Worm (Caenorhabditis elegans) whole organism, mixed stage, embryonic: Measurements from ENCODE around the gene crh-1.

Source experiments
- bed-3 ChIP-seq: fragments of 200-800 bp; sonication (Bioruptor generic); optimal IDR thresholded peaks from 3 replicates; lab custom pipeline; 2018; ENCODE audit warnings: mild to moderate bottlenecking, missing genetic modification characterization, moderate library complexity, missing compliant biosample characterization
- blmp-1 ChIP-seq: fragments of 150-350 bp; optimal IDR thresholded peaks from 2 replicates; lab custom pipeline; 2014; ENCODE audit warnings: missing biosample characterization, missing genetic modification characterization
- ceh-39 ChIP-seq: fragments of 150-350 bp; optimal IDR thresholded peaks from 2 replicates; lab custom pipeline; 2014; ENCODE audit warnings: missing biosample characterization, missing genetic modification characterization
- ceh-43 ChIP-seq: fragments of 200-800 bp; sonication (Bioruptor generic); optimal IDR thresholded peaks from 2 replicates; lab custom pipeline; 2018; ENCODE audit warnings: mild to moderate bottlenecking, missing genetic modification characterization, moderate library complexity, missing compliant biosample characterization
- ces-1 ChIP-seq: fragments of 150-350 bp; optimal IDR thresholded peaks from 2 replicates; lab custom pipeline; 2014; ENCODE audit warnings: missing biosample characterization, missing genetic modification reagents, missing genetic modification characterization
- cnd-1 ChIP-seq: fragments of 200-800 bp; sonication (Bioruptor generic); optimal IDR thresholded peaks from 2 replicates; lab custom pipeline; 2018; ENCODE audit warnings: mild to moderate bottlenecking, missing genetic modification characterization, missing compliant biosample characterization
- drap-1 ChIP-seq: fragments of 200-800 bp; sonication (Bioruptor generic); optimal IDR thresholded peaks from 3 replicates; lab custom pipeline; 2018; ENCODE audit warnings: mild to moderate bottlenecking, missing genetic modification characterization, missing compliant biosample characterization
- elt-1 ChIP-seq: sonication (generic microtip); optimal IDR thresholded peaks from 2 replicates; lab custom pipeline; 2017; ENCODE audit warnings: missing genetic modification characterization, mild to moderate bottlenecking, missing compliant biosample characterization, antibody characterized with exemption, moderate library complexity, borderline replicate concordance; ENCODE audit not compliant: insufficient read depth
- elt-3 ChIP-seq: fragments of 150-350 bp; optimal IDR thresholded peaks from 2 replicates; lab custom pipeline; 2014; ENCODE audit warnings: missing biosample characterization, missing genetic modification characterization
- flh-1 ChIP-seq: fragments of 200-800 bp; sonication (Bioruptor generic); optimal IDR thresholded peaks from 2 replicates; lab custom pipeline; 2018; ENCODE audit warnings: mild to moderate bottlenecking, missing genetic modification characterization, moderate library complexity, missing compliant biosample characterization
- ham-2 ChIP-seq: fragments of 200-800 bp; sonication (Bioruptor generic); optimal IDR thresholded peaks from 2 replicates; lab custom pipeline; 2018; ENCODE audit warnings: mild to moderate bottlenecking, missing genetic modification characterization, missing compliant biosample characterization
- hlh-1 ChIP-seq: fragments of 150-350 bp; optimal IDR thresholded peaks from 2 replicates; lab custom pipeline; 2014; ENCODE audit warnings: missing biosample characterization, missing genetic modification reagents, missing genetic modification characterization
- lin-13 ChIP-seq: fragments of 150-350 bp; optimal IDR thresholded peaks from 2 replicates; lab custom pipeline; 2014; ENCODE audit warnings: missing biosample characterization, missing genetic modification characterization
- lsy-2 ChIP-seq: fragments of 150-350 bp; optimal IDR thresholded peaks from 2 replicates; lab custom pipeline; 2014; ENCODE audit warnings: missing biosample characterization, missing genetic modification characterization
- mab-5 ChIP-seq: fragments of 150-350 bp; optimal IDR thresholded peaks from 2 replicates; lab custom pipeline; 2014; ENCODE audit warnings: missing biosample characterization, missing genetic modification characterization
- mep-1 ChIP-seq: fragments of 150-350 bp; optimal IDR thresholded peaks from 2 replicates; lab custom pipeline; 2017; ENCODE audit warnings: missing biosample characterization, missing genetic modification reagents, missing genetic modification characterization, inconsistent platforms
- mls-2 ChIP-seq: sonication (generic microtip); optimal IDR thresholded peaks from 2 replicates; lab custom pipeline; 2016; ENCODE audit warnings: mild to moderate bottlenecking, missing genetic modification characterization, moderate library complexity, missing compliant biosample characterization
- nhr-12 ChIP-seq: fragments of 150-350 bp; optimal IDR thresholded peaks from 2 replicates; lab custom pipeline; 2014; ENCODE audit warnings: missing biosample characterization, missing genetic modification characterization
- nhr-2 ChIP-seq: fragments of 150-350 bp; optimal IDR thresholded peaks from 2 replicates; lab custom pipeline; 2014; ENCODE audit warnings: missing biosample characterization, missing genetic modification characterization
- nhr-237 ChIP-seq: fragments of 150-350 bp; optimal IDR thresholded peaks from 2 replicates; lab custom pipeline; 2014; ENCODE audit warnings: missing biosample characterization, missing genetic modification characterization
- nhr-28 ChIP-seq: fragments of 150-350 bp; optimal IDR thresholded peaks from 2 replicates; lab custom pipeline; 2014; ENCODE audit warnings: missing biosample characterization, missing genetic modification characterization
- nhr-76 ChIP-seq: sonication (generic microtip); optimal IDR thresholded peaks from 2 replicates; lab custom pipeline; 2017; ENCODE audit warnings: missing biosample characterization, missing genetic modification characterization
- sem-2 ChIP-seq: fragments of 200-800 bp; sonication (Bioruptor generic); optimal IDR thresholded peaks from 2 replicates; lab custom pipeline; 2018; ENCODE audit warnings: mild to moderate bottlenecking, missing genetic modification characterization, missing compliant biosample characterization
- snpc-4 ChIP-seq: fragments of 150-350 bp; optimal IDR thresholded peaks from 2 replicates; lab custom pipeline; 2014; ENCODE audit warnings: missing biosample characterization, missing genetic modification characterization
- sptf-1 ChIP-seq: sonication (generic microtip); optimal IDR thresholded peaks from 2 replicates; lab custom pipeline; 2017; ENCODE audit warnings: mild to moderate bottlenecking, missing genetic modification characterization, moderate library complexity, missing compliant biosample characterization
- tbx-8 ChIP-seq: fragments of 200-800 bp; sonication (Bioruptor generic); optimal IDR thresholded peaks from 2 replicates; lab custom pipeline; 2018; ENCODE audit warnings: mild to moderate bottlenecking, missing genetic modification characterization, moderate library complexity, missing compliant biosample characterization
- unc-120 ChIP-seq: sonication (generic microtip); optimal IDR thresholded peaks from 2 replicates; lab custom pipeline; 2017; ENCODE audit warnings: missing genetic modification characterization, missing compliant biosample characterization; ENCODE audit not compliant: poor library complexity, severe bottlenecking
- unc-39 ChIP-seq: fragments of 150-350 bp; optimal IDR thresholded peaks from 2 replicates; lab custom pipeline; 2014; ENCODE audit warnings: missing biosample characterization, missing genetic modification characterization
- unc-62 ChIP-seq: fragments of 150-350 bp; optimal IDR thresholded peaks from 2 replicates; lab custom pipeline; 2014; ENCODE audit warnings: missing biosample characterization, missing genetic modification reagents, missing genetic modification characterization
- zip-8 ChIP-seq: fragments of 150-350 bp; optimal IDR thresholded peaks from 2 replicates; lab custom pipeline; 2014; ENCODE audit warnings: missing biosample characterization, missing genetic modification characterization
- ztf-11 ChIP-seq: fragments of 150-350 bp; optimal IDR thresholded peaks from 2 replicates; lab custom pipeline; 2014; ENCODE audit warnings: missing biosample characterization, missing genetic modification characterization

crh-1 gene

ce11 chrIII:11683038-11683437 lies 25.5 kb downstream of the crh-1 start:
- TF ChIP-seq hlh-1 (tag; lab: Kevin White, UChicago) (no peak), nhr-28 (no peak), elt-3 (tag; lab: Kevin White, UChicago) (no peak), mab-5 (tag; lab: Kevin White, UChicago) (no peak), unc-62 (GFP tag; lab: Kevin White, UChicago) (no peak), ceh-39 (tag; lab: Kevin White, UChicago) (no peak), bed-3 (no peak), sptf-1 (tag; lab: Kevin White, UChicago) (no peak), nhr-12 (tag; lab: Kevin White, UChicago) (no peak), mep-1 (tag; lab: Kevin White, UChicago) (no peak), flh-1 (GFP tag; lab: Kevin White, UChicago) (no peak), snpc-4 (tag; lab: Kevin White, UChicago) (no peak)

ce11 chrIII:11683790-11684189 lies 26.2 kb downstream of the crh-1 start:
- TF ChIP-seq bed-3 (no peak), ceh-43 (no peak), nhr-237 (tag; lab: Kevin White, UChicago) (no peak), mab-5 (tag; lab: Kevin White, UChicago) (no peak), elt-3 (tag; lab: Kevin White, UChicago) (no peak), nhr-28 (no peak), elt-1 (tag; lab: Kevin White, UChicago) (no peak), unc-120 (tag; lab: Kevin White, UChicago) (no peak), blmp-1 (tag; lab: Kevin White, UChicago) (no peak), unc-62 (GFP tag; lab: Kevin White, UChicago) (no peak), mls-2 (tag; lab: Kevin White, UChicago) (no peak), zip-8 (no peak), lsy-2 (tag; lab: Kevin White, UChicago) (no peak), sem-2 (no peak)

ce11 chrIII:11684770-11685169 lies 27.2 kb downstream of the crh-1 start:
- peak; percentile 70 for TF ChIP-seq zip-8
- no peak for TF ChIP-seq mls-2 (tag; lab: Kevin White, UChicago)

ce11 chrIII:11689303-11689702 lies 31.7 kb downstream of the crh-1 start:
- TF ChIP-seq unc-39 (no peak), elt-3 (tag; lab: Kevin White, UChicago) (peak; percentile 68), elt-1 (tag; lab: Kevin White, UChicago) (peak; percentile 78)
- TF ChIP-seq, all 35 proteins: peak for 2

- TF ChIP-seq lin-13 (no peak), elt-3 (tag; lab: Kevin White, UChicago) (no peak), tbx-8 (no peak), sem-2 (no peak), nhr-12 (tag; lab: Kevin White, UChicago) (no peak), mab-5 (tag; lab: Kevin White, UChicago) (no peak), ham-2 (GFP tag; lab: Kevin White, UChicago) (no peak), ces-1 (GFP tag; lab: Kevin White, UChicago) (no peak), nhr-2 (no peak), nhr-76 (no peak), nhr-28 (no peak), hlh-1 (tag; lab: Kevin White, UChicago) (no peak), unc-120 (tag; lab: Kevin White, UChicago) (no peak), ztf-11 (tag; lab: Kevin White, UChicago) (no peak), zip-8 (no peak), nhr-237 (tag; lab: Kevin White, UChicago) (no peak)
- TF ChIP-seq, all 35 proteins: peak for 0
Observed at ce11 chrIII:11689887-11690286, 32.3 kb downstream of the crh-1 start.

- no peak for TF ChIP-seq sem-2
- no peak for TF ChIP-seq unc-39
- no peak for TF ChIP-seq lsy-2 (tag; lab: Kevin White, UChicago)
- TF ChIP-seq ceh-43 = no peak
- TF ChIP-seq nhr-28 = no peak
- no peak for TF ChIP-seq cnd-1 (tag; lab: Kevin White, UChicago)
- no peak for TF ChIP-seq elt-3 (tag; lab: Kevin White, UChicago)
- TF ChIP-seq nhr-76 = no peak
- no peak for TF ChIP-seq ces-1 (GFP tag; lab: Kevin White, UChicago)
- TF ChIP-seq drap-1 = no peak
- TF ChIP-seq mls-2 (tag; lab: Kevin White, UChicago) = no peak
- no peak for TF ChIP-seq mab-5 (tag; lab: Kevin White, UChicago)
- TF ChIP-seq sptf-1 (tag; lab: Kevin White, UChicago) = no peak
- no peak for TF ChIP-seq hlh-1 (tag; lab: Kevin White, UChicago)
- TF ChIP-seq flh-1 (GFP tag; lab: Kevin White, UChicago) = no peak
Observed at ce11 chrIII:11692380-11692779, 34.8 kb downstream of the crh-1 start.
